ENCODE assay signal across 2 fruit fly cellular contexts in genomic region chr3R:20549017-20549854, dm6.
TF ChIP-seq lines count a peak whose summit lies in the region.

No protein-coding gene starts in this region.

TF ChIP-seq in whole organism, adult, 20 proteins besides CTCF, POLR2A, EP300 and RAD21 (continued from another document):
- TF ChIP-seq toe (GFP tag; optimal IDR thresholded peaks at IDR 0.05; lab: Kevin White, UChicago): peak; percentile 36
TF ChIP-seq in whole organism, adult: peak in this region for 11.

TF ChIP-seq in whole organism, embryonic, 481 proteins besides CTCF, POLR2A, EP300 and RAD21 (continued from another document and continues in another):
- TF ChIP-seq Opbp (GFP tag; IDR thresholded peaks at IDR 0.05; lab: Robert Waterston, UW; ENCODE audit: partially characterized antibody): no peak
- no peak for TF ChIP-seq ham (GFP tag; IDR thresholded peaks at IDR 0.05; lab: Robert Waterston, UW)
- peak; percentile 27 for TF ChIP-seq CG18599 (GFP tag; optimal IDR thresholded peaks at IDR 0.05; lab: Kevin White, UChicago)
- TF ChIP-seq CG12769 (tag; optimal IDR thresholded peaks at IDR 0.05; lab: Kevin White, UChicago): peak; percentile 43
- TF ChIP-seq CG34224 (GFP tag; IDR thresholded peaks at IDR 0.05; lab: Robert Waterston, UW; ENCODE audit: partially characterized antibody): no peak
- TF ChIP-seq CG1603 (tag; optimal IDR thresholded peaks at IDR 0.05; lab: Kevin White, UChicago): peak; percentile 12
- TF ChIP-seq nmo (GFP tag; optimal IDR thresholded peaks at IDR 0.05; lab: Kevin White, UChicago): no peak
- no peak for TF ChIP-seq tio (GFP tag; optimal IDR thresholded peaks at IDR 0.05; lab: Kevin White, UChicago)
- TF ChIP-seq ro (GFP tag; IDR thresholded peaks at IDR 0.05; lab: Robert Waterston, UW): no peak
- peak; percentile 34 for TF ChIP-seq B-H2 (GFP tag; optimal IDR thresholded peaks at IDR 0.05; lab: Kevin White, UChicago)
- TF ChIP-seq GATAe (GFP tag; conservative IDR thresholded peaks at IDR 0.05; lab: Robert Waterston, UW): no peak
- no peak for TF ChIP-seq CG31388 (GFP tag; optimal IDR thresholded peaks at IDR 0.05; lab: Kevin White, UChicago)
- no peak for TF ChIP-seq CG10462 (GFP tag; optimal IDR thresholded peaks at IDR 0.05; lab: Kevin White, UChicago)
- TF ChIP-seq NC2α (GFP tag; optimal IDR thresholded peaks at IDR 0.05; lab: Kevin White, UChicago): no peak
- TF ChIP-seq CG2120 (GFP tag; optimal IDR thresholded peaks at IDR 0.05; lab: Kevin White, UChicago): peak; percentile 40
- no peak for TF ChIP-seq CG30431 (GFP tag; optimal IDR thresholded peaks at IDR 0.05; lab: Kevin White, UChicago)
- TF ChIP-seq CG34376 (GFP tag; optimal IDR thresholded peaks at IDR 0.05; lab: Kevin White, UChicago): no peak
- TF ChIP-seq C15 (GFP tag; IDR thresholded peaks at IDR 0.05; lab: Robert Waterston, UW): no peak
- TF ChIP-seq dan (GFP tag; IDR thresholded peaks at IDR 0.05; lab: Robert Waterston, UW): no peak
- no peak for TF ChIP-seq CG6175 (GFP tag; IDR thresholded peaks at IDR 0.05; lab: Robert Waterston, UW)
- no peak for TF ChIP-seq crp (GFP tag; optimal IDR thresholded peaks at IDR 0.05; lab: Kevin White, UChicago)
- TF ChIP-seq CG12155 (GFP tag; optimal IDR thresholded peaks at IDR 0.05; lab: Kevin White, UChicago): no peak
- no peak for TF ChIP-seq CG10321 (GFP tag; IDR thresholded peaks at IDR 0.05; lab: Robert Waterston, UW)
- no peak for TF ChIP-seq Atf6 (GFP tag; IDR thresholded peaks at IDR 0.05; lab: Robert Waterston, UW)
- no peak for TF ChIP-seq NK7.1 (GFP tag; optimal IDR thresholded peaks at IDR 0.05; lab: Kevin White, UChicago)
- no peak for TF ChIP-seq kay (GFP tag; optimal IDR thresholded peaks at IDR 0.05; lab: Kevin White, UChicago)
- TF ChIP-seq dysf (GFP tag; IDR thresholded peaks at IDR 0.05; lab: Robert Waterston, UW): 0 out of 3 replicates have a peak, but pooled peaks have one; percentile 16
- no peak for TF ChIP-seq Oaz (GFP tag; IDR thresholded peaks at IDR 0.05; lab: Robert Waterston, UW)
- TF ChIP-seq CG4820 (GFP tag; optimal IDR thresholded peaks at IDR 0.05; lab: Kevin White, UChicago): no peak
- TF ChIP-seq Dp (GFP tag; optimal IDR thresholded peaks at IDR 0.05; lab: Kevin White, UChicago): no peak
- TF ChIP-seq CG4328 (GFP tag; optimal IDR thresholded peaks at IDR 0.05; lab: Kevin White, UChicago): peak; percentile 9
- no peak for TF ChIP-seq CG7745 (tag; optimal IDR thresholded peaks at IDR 0.05; lab: Kevin White, UChicago)
- no peak for TF ChIP-seq Neu2 (GFP tag; optimal IDR thresholded peaks at IDR 0.05; lab: Kevin White, UChicago; ENCODE audit: borderline replicate concordance)
- TF ChIP-seq pzg (GFP tag; optimal IDR thresholded peaks at IDR 0.05; lab: Kevin White, UChicago): no peak
- no peak for TF ChIP-seq odd (GFP tag; optimal IDR thresholded peaks at IDR 0.05; lab: Kevin White, UChicago)
- no peak for TF ChIP-seq Eip74EF (GFP tag; optimal IDR thresholded peaks at IDR 0.05; lab: Kevin White, UChicago)
- TF ChIP-seq CG3838 (GFP tag; optimal IDR thresholded peaks at IDR 0.05; lab: Kevin White, UChicago): no peak
- TF ChIP-seq vvl (GFP tag; IDR thresholded peaks at IDR 0.05; lab: Robert Waterston, UW): peak; percentile 34
- peak; percentile 43 for TF ChIP-seq CG17912 (GFP tag; optimal IDR thresholded peaks at IDR 0.05; lab: Kevin White, UChicago)
- TF ChIP-seq CG7928 (GFP tag; optimal IDR thresholded peaks at IDR 0.05; lab: Kevin White, UChicago): no peak
- TF ChIP-seq CG15479 (GFP tag; optimal IDR thresholded peaks at IDR 0.05; lab: Kevin White, UChicago): no peak
- TF ChIP-seq CG4854 (GFP tag; optimal IDR thresholded peaks at IDR 0.05; lab: Kevin White, UChicago): no peak
- peak; percentile 8 for TF ChIP-seq D19A (tag; optimal IDR thresholded peaks at IDR 0.05; lab: Kevin White, UChicago)
- TF ChIP-seq Ets65A (GFP tag; lab: Kevin White, UChicago): peak; percentile 19
- no peak for TF ChIP-seq Hsf (GFP tag; optimal IDR thresholded peaks at IDR 0.05; lab: Kevin White, UChicago)
- no peak for TF ChIP-seq NC2β (GFP tag; optimal IDR thresholded peaks at IDR 0.05; lab: Kevin White, UChicago)
- TF ChIP-seq CG31224 (GFP tag; IDR thresholded peaks at IDR 0.05; lab: Robert Waterston, UW): no peak
- TF ChIP-seq CG13775 (GFP tag; optimal IDR thresholded peaks at IDR 0.05; lab: Kevin White, UChicago): no peak
- TF ChIP-seq CG33213 (GFP tag; optimal IDR thresholded peaks at IDR 0.05; lab: Kevin White, UChicago): no peak
- no peak for TF ChIP-seq CG10565 (GFP tag; optimal IDR thresholded peaks at IDR 0.05; lab: Kevin White, UChicago)
- no peak for TF ChIP-seq fd102C (GFP tag; optimal IDR thresholded peaks at IDR 0.05; lab: Kevin White, UChicago)
- no peak for TF ChIP-seq PHDP (tag; optimal IDR thresholded peaks at IDR 0.05; lab: Kevin White, UChicago)
- TF ChIP-seq HmgZ (tag; optimal IDR thresholded peaks at IDR 0.05; lab: Kevin White, UChicago): peak; percentile 5
- no peak for TF ChIP-seq CG12391 (tag; optimal IDR thresholded peaks at IDR 0.05; lab: Kevin White, UChicago)
- TF ChIP-seq CoRest (tag; optimal IDR thresholded peaks at IDR 0.05; lab: Kevin White, UChicago): no peak
- TF ChIP-seq ftz-f1 (GFP tag; optimal IDR thresholded peaks at IDR 0.05; lab: Kevin White, UChicago): no peak
- TF ChIP-seq Side (GFP tag; optimal IDR thresholded peaks at IDR 0.05; lab: Kevin White, UChicago): no peak
- TF ChIP-seq CG14441 (GFP tag; IDR thresholded peaks at IDR 0.05; lab: Robert Waterston, UW): peak; percentile 47; the same call in 1 of the 2 replicates
- peak; percentile 32; the same call in 1 of the 2 replicates for TF ChIP-seq Drgx (GFP tag; IDR thresholded peaks at IDR 0.05; lab: Robert Waterston, UW)
- no peak for TF ChIP-seq TFAM (GFP tag; optimal IDR thresholded peaks at IDR 0.05; lab: Kevin White, UChicago)
- 0 out of 2 replicates have a peak, but pooled peaks have one; percentile 8 for TF ChIP-seq Nf-YA (GFP tag; IDR thresholded peaks at IDR 0.05; lab: Robert Waterston, UW)
- no peak for TF ChIP-seq disco-r (GFP tag; optimal IDR thresholded peaks at IDR 0.05; lab: Kevin White, UChicago)
- peak; percentile 47; the same call in 1 of the 2 replicates for TF ChIP-seq Rfx (GFP tag; IDR thresholded peaks at IDR 0.05; lab: Robert Waterston, UW)
- no peak for TF ChIP-seq CG11398 (GFP tag; optimal IDR thresholded peaks at IDR 0.05; lab: Kevin White, UChicago)
- peak; percentile 26 for TF ChIP-seq ind (GFP tag; optimal IDR thresholded peaks at IDR 0.05; lab: Kevin White, UChicago)
- no peak for TF ChIP-seq HLH3B (GFP tag; IDR thresholded peaks at IDR 0.05; lab: Robert Waterston, UW)
- no peak for TF ChIP-seq amos (GFP tag; IDR thresholded peaks at IDR 0.05; lab: Robert Waterston, UW; ENCODE audit: partially characterized antibody)
- no peak for TF ChIP-seq pho (GFP tag; optimal IDR thresholded peaks at IDR 0.05; lab: Kevin White, UChicago)
- TF ChIP-seq CkIIα-i1 (GFP tag; IDR thresholded peaks at IDR 0.05; lab: Robert Waterston, UW): no peak
- TF ChIP-seq exex (tag; optimal IDR thresholded peaks at IDR 0.05; lab: Kevin White, UChicago): peak; percentile 63
- TF ChIP-seq Med (GFP tag; lab: Kevin White, UChicago): peak; percentile 79
- no peak for TF ChIP-seq btn (GFP tag; optimal IDR thresholded peaks at IDR 0.05; lab: Kevin White, UChicago)
- no peak for TF ChIP-seq CG8765 (GFP tag; IDR thresholded peaks at IDR 0.05; lab: Robert Waterston, UW)
- no peak for TF ChIP-seq CG6683 (GFP tag; optimal IDR thresholded peaks at IDR 0.05; lab: Kevin White, UChicago)
- TF ChIP-seq Asciz (GFP tag; optimal IDR thresholded peaks at IDR 0.05; lab: Kevin White, UChicago): no peak
- TF ChIP-seq CG9437 (GFP tag; optimal IDR thresholded peaks at IDR 0.05; lab: Kevin White, UChicago): no peak
- TF ChIP-seq CG2712 (tag; optimal IDR thresholded peaks at IDR 0.05; lab: Kevin White, UChicago): no peak
- TF ChIP-seq Fer3 (tag; optimal IDR thresholded peaks at IDR 0.05; lab: Kevin White, UChicago): no peak
- peak; percentile 48 for TF ChIP-seq CG12071 (GFP tag; optimal IDR thresholded peaks at IDR 0.05; lab: Kevin White, UChicago)
- no peak for TF ChIP-seq phol (tag; optimal IDR thresholded peaks at IDR 0.05; lab: Kevin White, UChicago)
- TF ChIP-seq Optix (GFP tag; IDR thresholded peaks at IDR 0.05; lab: Robert Waterston, UW): no peak
- no peak for TF ChIP-seq CG18764 (GFP tag; optimal IDR thresholded peaks at IDR 0.05; lab: Kevin White, UChicago)
- no peak for TF ChIP-seq CG1602 (GFP tag; optimal IDR thresholded peaks at IDR 0.05; lab: Kevin White, UChicago)
- no peak for TF ChIP-seq CG10147 (GFP tag; optimal IDR thresholded peaks at IDR 0.05; lab: Kevin White, UChicago)
- no peak for TF ChIP-seq Antp (GFP tag; optimal IDR thresholded peaks at IDR 0.05; lab: Kevin White, UChicago)
- TF ChIP-seq unc-4 (GFP tag; IDR thresholded peaks at IDR 0.05; lab: Robert Waterston, UW; ENCODE audit: partially characterized antibody): no peak
- no peak for TF ChIP-seq CG33557 (GFP tag; optimal IDR thresholded peaks at IDR 0.05; lab: Kevin White, UChicago)
- TF ChIP-seq Awh (GFP tag; IDR thresholded peaks at IDR 0.05; lab: Robert Waterston, UW): no peak
- no peak for TF ChIP-seq repo (GFP tag; optimal IDR thresholded peaks at IDR 0.05; lab: Kevin White, UChicago)
- TF ChIP-seq pb (GFP tag; optimal IDR thresholded peaks at IDR 0.05; lab: Kevin White, UChicago): no peak
- TF ChIP-seq ci (GFP tag; IDR thresholded peaks at IDR 0.05; lab: Robert Waterston, UW): 0 out of 3 replicates have a peak, but pooled peaks have one; percentile 10
- 0 out of 4 replicates have a peak, but pooled peaks have one; percentile 34 for TF ChIP-seq chinmo (GFP tag; IDR thresholded peaks at IDR 0.05; lab: Robert Waterston, UW; ENCODE audit: partially characterized antibody)
- TF ChIP-seq HLH54F (GFP tag; optimal IDR thresholded peaks at IDR 0.05; lab: Kevin White, UChicago): no peak
- TF ChIP-seq CG14860 (GFP tag; IDR thresholded peaks at IDR 0.05; lab: Robert Waterston, UW; ENCODE audit: partially characterized antibody): no peak
- no peak for TF ChIP-seq Atf3 (GFP tag; optimal IDR thresholded peaks at IDR 0.05; lab: Kevin White, UChicago)
- TF ChIP-seq eve (GFP tag; optimal IDR thresholded peaks at IDR 0.05; lab: Kevin White, UChicago): peak in 1 of 2 experiments; percentile 48
- TF ChIP-seq CG10543 (GFP tag; optimal IDR thresholded peaks at IDR 0.05; lab: Kevin White, UChicago): peak; percentile 35
- no peak for TF ChIP-seq CG8359 (GFP tag; optimal IDR thresholded peaks at IDR 0.05; lab: Kevin White, UChicago; ENCODE audit: borderline replicate concordance)
- TF ChIP-seq az2 (GFP tag; optimal IDR thresholded peaks at IDR 0.05; lab: Kevin White, UChicago): no peak
- TF ChIP-seq CG11504 (tag; optimal IDR thresholded peaks at IDR 0.05; lab: Kevin White, UChicago): peak; percentile 9
- TF ChIP-seq Sin3A (optimal IDR thresholded peaks at IDR 0.05; lab: Kevin White, UChicago): no peak
- no peak for TF ChIP-seq chm (GFP tag; IDR thresholded peaks at IDR 0.05; lab: Robert Waterston, UW)
- TF ChIP-seq Ssrp (tag; optimal IDR thresholded peaks at IDR 0.05; lab: Kevin White, UChicago): no peak
- TF ChIP-seq lmd (GFP tag; IDR thresholded peaks at IDR 0.05; lab: Robert Waterston, UW): no peak; the same call in 1 of the 2 replicates
- TF ChIP-seq zen2 (GFP tag; IDR thresholded peaks at IDR 0.05; lab: Robert Waterston, UW; ENCODE audit: partially characterized antibody): no peak
- TF ChIP-seq CG14965 (GFP tag; optimal IDR thresholded peaks at IDR 0.05; lab: Kevin White, UChicago; ENCODE audit: borderline replicate concordance): no peak
- TF ChIP-seq Dad (GFP tag; optimal IDR thresholded peaks at IDR 0.05; lab: Kevin White, UChicago): no peak
- no peak for TF ChIP-seq CG15269 (tag; optimal IDR thresholded peaks at IDR 0.05; lab: Kevin White, UChicago)
- TF ChIP-seq Hmx (GFP tag; optimal IDR thresholded peaks at IDR 0.05; lab: Kevin White, UChicago): no peak
- no peak for TF ChIP-seq trem (tag; optimal IDR thresholded peaks at IDR 0.05; lab: Kevin White, UChicago)
- TF ChIP-seq CG18011 (GFP tag; optimal IDR thresholded peaks at IDR 0.05; lab: Kevin White, UChicago): no peak
- peak; percentile 39 for TF ChIP-seq Hey (tag; optimal IDR thresholded peaks at IDR 0.05; lab: Kevin White, UChicago)
- TF ChIP-seq hkb (optimal IDR thresholded peaks at IDR 0.05; lab: Kevin White, UChicago): no peak
- TF ChIP-seq hkb (GFP tag; IDR thresholded peaks at IDR 0.05; lab: Robert Waterston, UW): no peak
- no peak for TF ChIP-seq ara (GFP tag; IDR thresholded peaks at IDR 0.05; lab: Robert Waterston, UW)
- TF ChIP-seq CG7556 (GFP tag; optimal IDR thresholded peaks at IDR 0.05; lab: Kevin White, UChicago): no peak
- TF ChIP-seq row (GFP tag; IDR thresholded peaks at IDR 0.05; lab: Robert Waterston, UW): peak; percentile 66
- TF ChIP-seq D19B (GFP tag; optimal IDR thresholded peaks at IDR 0.05; lab: Kevin White, UChicago): peak; percentile 84
- TF ChIP-seq slbo (GFP tag; IDR thresholded peaks at IDR 0.05; lab: Robert Waterston, UW): peak; percentile 45
- TF ChIP-seq CG7271 (tag; optimal IDR thresholded peaks at IDR 0.05; lab: Kevin White, UChicago): no peak
- 0 out of 3 replicates have a peak, but pooled peaks have one; percentile 7 for TF ChIP-seq CG11695 (GFP tag; IDR thresholded peaks at IDR 0.05; lab: Robert Waterston, UW)
- TF ChIP-seq gsb (GFP tag; IDR thresholded peaks at IDR 0.05; lab: Robert Waterston, UW): no peak
- peak; percentile 14; the same call in 1 of the 3 replicates for TF ChIP-seq Dbx (GFP tag; IDR thresholded peaks at IDR 0.05; lab: Robert Waterston, UW)
- TF ChIP-seq jing (GFP tag; optimal IDR thresholded peaks at IDR 0.05; lab: Kevin White, UChicago): no peak
- TF ChIP-seq CG18619 (GFP tag; optimal IDR thresholded peaks at IDR 0.05; lab: Kevin White, UChicago): no peak
- no peak for TF ChIP-seq CG8281 (tag; optimal IDR thresholded peaks at IDR 0.05; lab: Kevin White, UChicago)
- TF ChIP-seq unpg (GFP tag; optimal IDR thresholded peaks at IDR 0.05; lab: Kevin White, UChicago): no peak
- TF ChIP-seq her (GFP tag; optimal IDR thresholded peaks at IDR 0.05; lab: Kevin White, UChicago): peak; percentile 19
- TF ChIP-seq pnt (GFP tag; optimal IDR thresholded peaks at IDR 0.05; lab: Kevin White, UChicago): no peak
- no peak for TF ChIP-seq sisA (GFP tag; IDR thresholded peaks at IDR 0.05; lab: Robert Waterston, UW)
- TF ChIP-seq en (GFP tag; optimal IDR thresholded peaks at IDR 0.05; lab: Kevin White, UChicago): no peak
- TF ChIP-seq CG17829 (tag; optimal IDR thresholded peaks at IDR 0.05; lab: Kevin White, UChicago): no peak
- no peak for TF ChIP-seq kni (GFP tag; optimal IDR thresholded peaks at IDR 0.05; lab: Kevin White, UChicago)
- no peak for TF ChIP-seq dm (GFP tag; optimal IDR thresholded peaks at IDR 0.05; lab: Kevin White, UChicago)
